Worm (Caenorhabditis elegans): ENCODE results near the gene sdz-21.

DNA sequence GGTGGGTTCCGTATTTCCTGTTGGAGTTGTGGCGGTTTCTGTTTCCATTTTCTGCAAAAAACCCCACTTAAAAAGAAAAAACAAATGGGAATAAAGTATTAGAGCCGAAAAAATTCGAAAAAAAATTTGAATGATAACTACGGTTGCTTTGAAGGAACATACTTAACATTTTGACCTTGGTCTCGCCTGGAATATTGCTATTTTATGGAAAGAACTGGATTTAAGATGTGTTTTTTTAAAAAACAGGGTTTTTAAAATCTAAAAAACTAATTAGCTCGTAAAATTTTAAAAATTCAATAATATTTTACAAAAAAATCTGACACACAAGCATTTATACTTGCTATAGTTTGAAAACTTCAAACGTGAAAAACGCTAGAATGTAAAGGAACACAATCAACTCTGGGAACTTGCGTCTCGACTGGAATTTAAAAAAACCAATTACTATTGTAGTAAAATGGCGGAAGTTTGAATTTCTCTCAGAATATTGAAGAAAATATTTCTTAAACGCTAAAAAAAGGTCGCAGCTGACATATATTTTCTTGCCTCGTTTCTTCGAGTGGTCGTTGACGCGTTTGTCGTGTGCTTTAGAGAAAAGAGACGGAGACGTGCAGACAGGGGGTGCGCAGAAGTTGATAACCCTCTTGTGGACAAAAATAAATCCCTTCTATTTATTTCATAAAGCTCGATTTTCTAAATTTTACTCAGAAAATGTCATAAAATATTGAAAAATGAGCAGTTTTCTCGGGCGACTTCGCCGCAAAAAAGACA lies 41.3 kb upstream of the sdz-21 start, which contains the start of the genes lgg-3 and rgs-5:
- TF ChIP-seq sptf-2 (GFP tag; optimal IDR thresholded peaks at IDR 0.05) (no peak), C17E4.6 (GFP tag; IDR thresholded peaks at IDR 0.05) (no peak), attf-5 (GFP tag; optimal IDR thresholded peaks at IDR 0.05) (peak; percentile 65), him-1 (tag; optimal IDR thresholded peaks at IDR 0.05) (peak; percentile 64), ztf-22 (GFP tag; optimal IDR thresholded peaks at IDR 0.05) (no peak), T07F8.4 (tag; optimal IDR thresholded peaks at IDR 0.05) (no peak), snpc-4 (GFP tag; optimal IDR thresholded peaks at IDR 0.05) (no peak), snpc-4 (tag; optimal IDR thresholded peaks at IDR 0.05) (peak; percentile 5 to 81 (median 31)), ceh-91 (GFP tag; IDR thresholded peaks at IDR 0.05) (peak; percentile 61), lag-1 (GFP tag; IDR thresholded peaks at IDR 0.05) (no peak), F55B11.4 (tag; optimal IDR thresholded peaks at IDR 0.05; ENCODE audit: borderline replicate concordance, insufficient read depth) (no peak), nhr-90 (tag; optimal IDR thresholded peaks at IDR 0.05) (no peak), rcor-1 (GFP tag; IDR thresholded peaks at IDR 0.05) (peak; percentile 39; the same call in 1 of the 2 replicates)
